Fruit fly (Drosophila melanogaster): ENCODE measurements around the gene CG46396.

DNA sequence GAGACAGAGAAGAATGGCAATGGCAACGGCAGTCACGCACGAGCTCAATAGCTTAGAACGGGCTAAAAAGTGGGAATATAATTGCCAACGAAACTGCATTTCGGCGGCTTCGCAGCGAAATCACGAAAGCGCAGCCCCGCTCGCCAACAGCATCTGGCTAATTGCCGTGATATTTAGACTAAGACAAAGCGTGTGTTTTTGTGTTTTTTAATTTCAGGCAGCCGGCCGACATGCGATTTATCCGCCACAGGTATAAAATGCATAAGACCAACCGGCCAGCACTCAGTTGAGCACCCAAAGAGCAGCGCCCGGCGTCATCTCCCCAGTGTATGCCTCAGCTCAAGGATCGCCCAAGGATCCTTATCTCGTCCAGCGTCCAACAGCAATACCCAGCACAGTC is 49.0 kb upstream of the CG46396 start, which contains the start of gene Osi8:
- no peak for TF ChIP-seq psq (optimal IDR thresholded peaks at IDR 0.05)
- no peak for TF ChIP-seq insv (optimal IDR thresholded peaks at IDR 0.05)
- no peak for TF ChIP-seq h (optimal IDR thresholded peaks at IDR 0.05)
- no peak for TF ChIP-seq ttk (optimal IDR thresholded peaks at IDR 0.05)

Data from Kc167 (cell line).